Worm (Caenorhabditis elegans): Measurements from ENCODE around the gene F13A2.9.

F13A2.9 gene

DNA sequence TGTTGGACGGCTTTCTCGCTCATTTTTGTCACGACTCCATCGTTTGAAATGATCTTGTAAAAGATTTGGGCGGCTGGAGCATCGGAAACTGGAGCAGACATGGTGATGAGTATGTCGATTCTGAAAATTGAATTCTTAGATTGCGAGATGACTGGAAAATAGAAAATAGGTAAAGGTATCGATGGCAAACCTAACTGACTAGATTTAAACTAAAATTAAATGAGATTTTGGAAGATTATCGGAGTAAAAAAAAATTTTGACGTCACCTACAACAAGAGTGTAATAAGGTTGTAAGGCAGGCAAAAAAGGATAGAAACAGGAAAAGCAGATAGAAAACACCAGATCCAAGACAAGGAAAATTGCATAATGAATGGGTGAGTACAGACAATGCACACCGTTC, 34.2 kb upstream of the F13A2.9 start, which contains the start of gene skr-14:
Gene skr-14, minus strand, starts transcription at position 101 of the 400 bp plus-strand sequence.
- TF ChIP-seq daf-8 (GFP tag; IDR thresholded peaks at IDR 0.05) (no peak), set-16 (GFP tag; IDR thresholded peaks at IDR 0.05) (no peak), ces-1 (GFP tag; optimal IDR thresholded peaks at IDR 0.05) (no peak), nhr-48 (tag; optimal IDR thresholded peaks at IDR 0.05) (no peak), lin-13 (GFP tag; optimal IDR thresholded peaks at IDR 0.05) (no peak), mep-1 (tag; optimal IDR thresholded peaks at IDR 0.05) (no peak), madf-9 (GFP tag; conservative IDR thresholded peaks at IDR 0.05) (no peak), T20F7.1 (GFP tag; optimal IDR thresholded peaks at IDR 0.05) (no peak)

DNA sequence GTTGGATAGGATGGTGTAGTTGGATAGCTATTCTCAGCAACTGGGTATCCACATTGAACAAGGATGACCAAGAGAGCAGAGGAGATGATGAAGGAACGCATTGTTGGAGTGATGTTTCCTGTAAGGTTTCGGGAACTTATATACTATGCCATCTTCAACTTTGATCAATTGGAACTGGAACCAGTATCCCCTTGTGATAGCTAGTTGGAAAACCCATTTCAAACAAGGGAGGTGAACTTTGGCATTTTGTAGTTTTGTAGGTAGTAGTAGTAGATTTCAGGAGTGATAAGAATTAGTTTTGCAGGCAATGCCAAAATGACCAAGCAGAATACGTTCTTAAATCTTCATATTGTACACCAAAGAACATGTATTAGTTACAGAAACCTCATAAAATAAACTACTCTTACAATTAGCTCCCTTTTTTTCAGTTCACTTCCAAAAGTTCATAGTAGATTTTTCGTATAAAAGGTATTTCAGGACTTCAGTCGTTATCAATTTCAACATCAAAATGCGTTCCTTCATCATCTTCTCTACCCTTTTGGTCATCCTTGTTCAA, 32.5 kb upstream of the F13A2.9 start, which contains the start of the genes Y47D7A.7 and Y47D7A.2:
Gene Y47D7A.7, minus strand, starts transcription at position 101 of the 556 bp plus-strand sequence.
Gene Y47D7A.2, plus strand, starts transcription at position 506 of the 556 bp plus-strand sequence.
- TF ChIP-seq php-3 (GFP tag; IDR thresholded peaks at IDR 0.05) (no peak), ZK546.5 (tag; optimal IDR thresholded peaks at IDR 0.05) (no peak), ama-1 (optimal IDR thresholded peaks at IDR 0.05) (no peak), egl-43 (GFP tag; IDR thresholded peaks at IDR 0.05) (no peak), hlh-11 (tag; optimal IDR thresholded peaks at IDR 0.05) (no peak), dmd-8 (GFP tag; IDR thresholded peaks at IDR 0.05) (no peak), saeg-2 (GFP tag; IDR thresholded peaks at IDR 0.05) (no peak), unc-62 (GFP tag; optimal IDR thresholded peaks at IDR 0.05 in 1 of 2) (no peak), unc-62 (tag; optimal IDR thresholded peaks at IDR 0.05) (no peak)

DNA sequence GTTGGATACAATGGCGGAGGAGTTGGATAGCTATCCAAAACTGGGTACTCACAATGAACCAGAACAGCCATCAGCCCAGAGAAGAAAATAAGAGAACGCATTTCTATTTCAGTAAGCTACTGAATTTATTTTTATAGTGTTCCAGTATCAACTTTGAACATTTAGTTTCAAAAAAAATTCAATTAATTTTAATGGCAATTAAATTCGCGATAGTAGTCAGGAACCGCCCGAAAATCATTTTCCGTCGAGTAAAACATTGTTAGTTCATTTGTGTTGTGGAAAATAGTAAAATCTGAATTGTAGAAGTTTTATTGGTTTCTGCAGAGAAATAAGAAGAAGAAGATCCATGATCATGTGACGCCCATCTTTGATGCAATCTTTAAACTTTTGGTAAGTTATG, 30.8 kb upstream of the F13A2.9 start, which contains the start of gene Y47D7A.6:
Gene Y47D7A.6, minus strand, starts transcription at position 101 of the 400 bp plus-strand sequence.
- TF ChIP-seq jun-1 (tag; optimal IDR thresholded peaks at IDR 0.05), result no peak
- no peak for TF ChIP-seq nhr-48 (tag; optimal IDR thresholded peaks at IDR 0.05)
- no peak for TF ChIP-seq lin-38 (GFP tag; IDR thresholded peaks at IDR 0.05)
- no peak for TF ChIP-seq fkh-10 (GFP tag; optimal IDR thresholded peaks at IDR 0.05)
- no peak for TF ChIP-seq spr-3 (GFP tag; optimal IDR thresholded peaks at IDR 0.05)

DNA sequence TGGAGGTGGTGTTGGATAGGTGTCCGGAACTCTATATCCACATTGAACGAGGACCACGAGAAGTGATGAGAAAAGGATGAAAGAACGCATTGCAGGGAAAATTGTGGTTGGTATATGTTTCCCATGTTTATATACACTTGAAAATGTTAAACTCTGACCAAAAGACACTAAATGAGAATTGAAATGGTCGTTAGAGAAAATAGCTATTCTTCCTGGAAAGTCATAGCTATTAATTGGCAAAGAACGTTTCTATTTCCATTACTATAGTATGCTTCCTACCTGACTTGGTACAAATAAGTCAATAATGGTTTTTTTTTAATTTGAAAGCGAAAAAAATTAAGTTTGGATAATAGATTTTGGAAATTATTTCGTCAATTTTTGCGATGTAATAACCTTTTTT, 29.4 kb upstream of the F13A2.9 start, which contains the start of gene Y47D7A.18:
Gene Y47D7A.18, minus strand, starts transcription at position 101 of the 400 bp plus-strand sequence.
- TF ChIP-seq unc-62 (GFP tag; optimal IDR thresholded peaks at IDR 0.05 in 1 of 2) (peak in 1 of 2 experiments; percentile 31), unc-62 (tag; optimal IDR thresholded peaks at IDR 0.05) (no peak), lin-15B (tag; optimal IDR thresholded peaks at IDR 0.05) (no peak)

DNA sequence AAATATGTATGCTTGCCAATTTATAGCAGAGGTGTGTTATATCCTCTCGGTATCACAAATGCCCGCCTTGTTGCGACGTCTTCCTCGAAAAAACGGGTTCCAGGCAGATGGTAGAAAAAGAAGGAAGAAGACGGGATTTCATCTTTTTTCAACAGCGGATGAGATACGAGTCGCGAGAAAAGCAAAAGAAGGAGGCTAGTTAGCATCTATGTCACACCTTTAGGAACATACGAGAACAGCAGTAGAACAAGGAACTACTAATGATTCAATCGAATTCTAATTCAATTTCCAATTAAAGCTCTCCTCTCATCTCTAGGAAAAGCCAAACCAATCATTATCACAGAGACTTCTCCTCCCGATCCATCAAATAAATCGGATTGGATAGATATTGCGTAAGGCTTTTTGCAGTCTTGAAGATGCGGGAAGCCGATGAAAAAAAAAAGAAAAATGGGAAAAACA, 27.3 kb upstream of the F13A2.9 start, which contains the start of gene grl-5:
Gene grl-5, minus strand, starts transcription at position 51 of the 459 bp plus-strand sequence.
- TF ChIP-seq ces-1 (GFP tag; optimal IDR thresholded peaks at IDR 0.05) (no peak), F44E2.7 (GFP tag; IDR thresholded peaks at IDR 0.05) (no peak), set-16 (GFP tag; IDR thresholded peaks at IDR 0.05) (no peak), dpl-1 (GFP tag; optimal IDR thresholded peaks at IDR 0.05) (no peak), egl-43 (GFP tag; IDR thresholded peaks at IDR 0.05) (no peak), duxl-1 (tag; optimal IDR thresholded peaks at IDR 0.05; ENCODE audit: poor library complexity) (no peak), lin-39 (tag; optimal IDR thresholded peaks at IDR 0.05) (no peak), nhr-42 (GFP tag; IDR thresholded peaks at IDR 0.05) (no peak), skn-1 (tag; optimal IDR thresholded peaks at IDR 0.05) (no peak), mes-2 (tag; optimal IDR thresholded peaks at IDR 0.05; ENCODE audit: poor library complexity, severe bottlenecking) (no peak), ceh-82 (tag; optimal IDR thresholded peaks at IDR 0.05) (no peak), nhr-41 (GFP tag; IDR thresholded peaks at IDR 0.05) (no peak), snpc-4 (tag; optimal IDR thresholded peaks at IDR 0.05) (no peak), hlh-11 (tag; optimal IDR thresholded peaks at IDR 0.05) (peak; percentile 41), nhr-11 (tag; optimal IDR thresholded peaks at IDR 0.05) (no peak), ZK546.5 (tag; optimal IDR thresholded peaks at IDR 0.05) (no peak), php-3 (GFP tag; IDR thresholded peaks at IDR 0.05) (no peak), aha-1 (tag) (peak; percentile 94), ceh-44 (GFP tag; IDR thresholded peaks at IDR 0.05) (no peak), F37D6.2 (tag; optimal IDR thresholded peaks at IDR 0.05) (no peak), mdt-29 (GFP tag; IDR thresholded peaks at IDR 0.05) (no peak), unc-62 (GFP tag; optimal IDR thresholded peaks at IDR 0.05 in 1 of 2) (peak in 1 of 2 experiments; percentile 84), unc-62 (tag; optimal IDR thresholded peaks at IDR 0.05) (no peak), ceh-20 (GFP tag; IDR thresholded peaks at IDR 0.05) (no peak), aly-2 (tag; optimal IDR thresholded peaks at IDR 0.05) (no peak), rbr-2 (tag; optimal IDR thresholded peaks at IDR 0.05) (no peak), egl-27 (tag; optimal IDR thresholded peaks at IDR 0.05) (no peak), dmd-9 (GFP tag; IDR thresholded peaks at IDR 0.05) (no peak)
